Worm (Caenorhabditis elegans) whole organism, mixed stage, embryonic: Measurements from ENCODE around the gene C33C12.11.

Source experiments
- bed-3 ChIP-seq: fragments of 200-800 bp; sonication (Bioruptor generic); optimal IDR thresholded peaks from 3 replicates; lab custom pipeline; 2018; ENCODE audit warnings: mild to moderate bottlenecking, missing genetic modification characterization, moderate library complexity, missing compliant biosample characterization
- elt-3 ChIP-seq: fragments of 150-350 bp; optimal IDR thresholded peaks from 2 replicates; lab custom pipeline; 2014; ENCODE audit warnings: missing biosample characterization, missing genetic modification characterization
- hlh-1 ChIP-seq: fragments of 150-350 bp; optimal IDR thresholded peaks from 2 replicates; lab custom pipeline; 2014; ENCODE audit warnings: missing biosample characterization, missing genetic modification reagents, missing genetic modification characterization
- lin-13 ChIP-seq: fragments of 150-350 bp; optimal IDR thresholded peaks from 2 replicates; lab custom pipeline; 2014; ENCODE audit warnings: missing biosample characterization, missing genetic modification characterization
- lsy-2 ChIP-seq: fragments of 150-350 bp; optimal IDR thresholded peaks from 2 replicates; lab custom pipeline; 2014; ENCODE audit warnings: missing biosample characterization, missing genetic modification characterization
- mab-5 ChIP-seq: fragments of 150-350 bp; optimal IDR thresholded peaks from 2 replicates; lab custom pipeline; 2014; ENCODE audit warnings: missing biosample characterization, missing genetic modification characterization
- nhr-237 ChIP-seq: fragments of 150-350 bp; optimal IDR thresholded peaks from 2 replicates; lab custom pipeline; 2014; ENCODE audit warnings: missing biosample characterization, missing genetic modification characterization
- nhr-28 ChIP-seq: fragments of 150-350 bp; optimal IDR thresholded peaks from 2 replicates; lab custom pipeline; 2014; ENCODE audit warnings: missing biosample characterization, missing genetic modification characterization
- pha-4 ChIP-seq: fragments of 150-350 bp; optimal IDR thresholded peaks from 2 replicates; lab custom pipeline; 2018; ENCODE audit warnings: missing biosample characterization, missing genetic modification reagents, missing genetic modification characterization
- snpc-4 ChIP-seq: fragments of 150-350 bp; optimal IDR thresholded peaks from 2 replicates; lab custom pipeline; 2014; ENCODE audit warnings: missing biosample characterization, missing genetic modification characterization
- tbx-8 ChIP-seq: fragments of 200-800 bp; sonication (Bioruptor generic); optimal IDR thresholded peaks from 2 replicates; lab custom pipeline; 2018; ENCODE audit warnings: mild to moderate bottlenecking, missing genetic modification characterization, moderate library complexity, missing compliant biosample characterization
- unc-39 ChIP-seq: fragments of 150-350 bp; optimal IDR thresholded peaks from 2 replicates; lab custom pipeline; 2014; ENCODE audit warnings: missing biosample characterization, missing genetic modification characterization
- unc-62 ChIP-seq: fragments of 150-350 bp; optimal IDR thresholded peaks from 2 replicates; lab custom pipeline; 2014; ENCODE audit warnings: missing biosample characterization, missing genetic modification reagents, missing genetic modification characterization
- ztf-11 ChIP-seq: fragments of 150-350 bp; optimal IDR thresholded peaks from 2 replicates; lab custom pipeline; 2014; ENCODE audit warnings: missing biosample characterization, missing genetic modification characterization

ce11 chrII:2196742-2197141 is 33.1 kb upstream of the C33C12.11 start:
- no peak for TF ChIP-seq pha-4 (tag; lab: Kevin White, UChicago)
- no peak for TF ChIP-seq bed-3 (GFP tag; lab: Kevin White, UChicago)
- no peak for TF ChIP-seq lin-13 (tag; lab: Kevin White, UChicago)
- no peak for TF ChIP-seq unc-39 (tag; lab: Kevin White, UChicago)
- TF ChIP-seq mab-5 (tag; lab: Kevin White, UChicago): no peak
- TF ChIP-seq ztf-11 (tag; lab: Kevin White, UChicago): no peak
- TF ChIP-seq unc-62: no peak
- no peak for TF ChIP-seq hlh-1
- TF ChIP-seq lsy-2 (tag; lab: Kevin White, UChicago): no peak
- TF ChIP-seq elt-3 (tag; lab: Kevin White, UChicago): no peak
- TF ChIP-seq snpc-4 (tag; lab: Kevin White, UChicago): no peak
- TF ChIP-seq tbx-8 (GFP tag; lab: Kevin White, UChicago): no peak
- no peak for TF ChIP-seq nhr-237 (tag; lab: Kevin White, UChicago)
- TF ChIP-seq nhr-28: no peak
